Comparison of ENCODE assay signal across 5 fruit fly cellular contexts in the genomic region with DNA sequence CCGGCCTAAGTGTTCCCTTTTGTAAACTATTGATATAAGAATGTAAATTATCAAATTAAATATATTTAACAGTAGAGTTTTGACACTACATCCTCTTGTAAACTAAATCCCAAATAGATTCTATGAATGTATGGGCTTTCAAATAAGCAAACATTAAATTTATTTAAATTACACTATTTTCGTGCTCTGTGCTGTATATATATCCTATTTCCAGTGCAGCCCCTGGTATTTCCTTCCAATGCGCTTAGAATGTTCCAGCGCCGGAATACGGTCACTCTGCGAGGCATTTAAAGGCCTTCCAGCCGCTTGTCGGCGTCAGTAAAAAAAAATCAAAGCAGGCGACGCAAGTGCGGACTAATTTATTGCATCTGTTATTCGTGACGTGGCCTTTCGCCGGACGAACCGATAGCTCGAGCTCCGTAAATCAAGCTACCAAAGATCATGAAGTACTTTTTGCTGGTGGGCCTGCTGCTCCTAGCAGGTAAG.
TF ChIP-seq lines count a peak whose summit lies in the region.

Gene Gp93 (plus strand): TSS at position 291 of the 486 bp plus-strand sequence.

- TF ChIP-seq CTCF in whole organism, embryonic (GFP tag; optimal IDR thresholded peaks at IDR 0.05; lab: Kevin White, UChicago): no peak

TF ChIP-seq in whole organism, adult, 20 proteins besides CTCF, POLR2A, EP300 and RAD21 (continues in another document):
- TF ChIP-seq CG5204 (GFP tag; optimal IDR thresholded peaks at IDR 0.05; lab: Kevin White, UChicago) (no peak), bab1 (GFP tag; optimal IDR thresholded peaks at IDR 0.05; lab: Kevin White, UChicago) (peak; percentile 70), kay (GFP tag; lab: Kevin White, UChicago; ENCODE audit: borderline replicate concordance) (no peak), Crg-1 (GFP tag; optimal IDR thresholded peaks at IDR 0.05; lab: Kevin White, UChicago) (peak; percentile 68), CG11617 (GFP tag; optimal IDR thresholded peaks at IDR 0.05; lab: Kevin White, UChicago) (peak; percentile 46), ovo (GFP tag; optimal IDR thresholded peaks at IDR 0.05; lab: Kevin White, UChicago) (peak; percentile 2), CG7045 (GFP tag; optimal IDR thresholded peaks at IDR 0.05; lab: Kevin White, UChicago) (peak; percentile 42), CG33017 (tag; optimal IDR thresholded peaks at IDR 0.05; lab: Kevin White, UChicago) (peak; percentile 48), Clk (GFP tag; optimal IDR thresholded peaks at IDR 0.05; lab: Kevin White, UChicago) (peak; percentile 14), tj (GFP tag; optimal IDR thresholded peaks at IDR 0.05; lab: Kevin White, UChicago) (peak; percentile 17), CG12768 (GFP tag; optimal IDR thresholded peaks at IDR 0.05; lab: Kevin White, UChicago) (peak; percentile 51), toe (GFP tag; optimal IDR thresholded peaks at IDR 0.05; lab: Kevin White, UChicago) (no peak), CG1620 (GFP tag; optimal IDR thresholded peaks at IDR 0.05; lab: Kevin White, UChicago) (peak; percentile 38), CG14711 (tag; optimal IDR thresholded peaks at IDR 0.05; lab: Kevin White, UChicago) (peak; percentile 40), Mnt (GFP tag; optimal IDR thresholded peaks at IDR 0.05; lab: Kevin White, UChicago) (peak; percentile 71), cic (GFP tag; optimal IDR thresholded peaks at IDR 0.05; lab: Kevin White, UChicago) (peak; percentile 45), cnc (optimal IDR thresholded peaks at IDR 0.05; lab: Kevin White, UChicago) (no peak)

TF ChIP-seq in whole organism, embryonic, 481 proteins besides CTCF, POLR2A, EP300 and RAD21 (continues in another document):
- TF ChIP-seq mam (GFP tag; optimal IDR thresholded peaks at IDR 0.05; lab: Kevin White, UChicago) (peak; percentile 54), amos (GFP tag; IDR thresholded peaks at IDR 0.05; lab: Robert Waterston, UW; ENCODE audit: partially characterized antibody) (peak; percentile 55; the same call in 1 of the 2 replicates), kay (GFP tag; optimal IDR thresholded peaks at IDR 0.05; lab: Kevin White, UChicago) (no peak), inv (GFP tag; IDR thresholded peaks at IDR 0.05; lab: Robert Waterston, UW; ENCODE audit: partially characterized antibody) (no peak), otp (GFP tag; IDR thresholded peaks at IDR 0.05; lab: Robert Waterston, UW) (0 out of 3 replicates have a peak, but pooled peaks have one; percentile 28), CG13775 (GFP tag; optimal IDR thresholded peaks at IDR 0.05; lab: Kevin White, UChicago) (peak; percentile 67), CG15269 (tag; optimal IDR thresholded peaks at IDR 0.05; lab: Kevin White, UChicago) (no peak), zen2 (GFP tag; IDR thresholded peaks at IDR 0.05; lab: Robert Waterston, UW; ENCODE audit: partially characterized antibody) (no peak), CG9932 (GFP tag; IDR thresholded peaks at IDR 0.05; lab: Robert Waterston, UW) (peak; percentile 73), CG32772 (GFP tag; IDR thresholded peaks at IDR 0.05; lab: Robert Waterston, UW) (peak; percentile 74), Hmr (GFP tag; optimal IDR thresholded peaks at IDR 0.05; lab: Kevin White, UChicago) (no peak), esg (GFP tag; conservative IDR thresholded peaks at IDR 0.05; lab: Robert Waterston, UW) (peak; percentile 32; the same call in 1 of the 2 replicates), CG2116 (GFP tag; optimal IDR thresholded peaks at IDR 0.05; lab: Kevin White, UChicago) (peak; percentile 54), CG8089 (GFP tag; optimal IDR thresholded peaks at IDR 0.05; lab: Kevin White, UChicago) (no peak), toy (GFP tag; IDR thresholded peaks at IDR 0.05; lab: Robert Waterston, UW) (no peak), Dref (GFP tag; IDR thresholded peaks at IDR 0.05; lab: Robert Waterston, UW) (peak; percentile 19; the same call in 1 of the 2 replicates)

TF ChIP-seq in whole organism, prepupa, 60 proteins besides CTCF, POLR2A, EP300 and RAD21 (continues in another document):
- no peak for TF ChIP-seq vri (GFP tag; optimal IDR thresholded peaks at IDR 0.05; lab: Kevin White, UChicago)
- TF ChIP-seq Ets21C (GFP tag; optimal IDR thresholded peaks at IDR 0.05; lab: Kevin White, UChicago): no peak
- peak; percentile 16 for TF ChIP-seq Lpt (GFP tag; optimal IDR thresholded peaks at IDR 0.05; lab: Kevin White, UChicago)
- no peak for TF ChIP-seq topi (GFP tag; optimal IDR thresholded peaks at IDR 0.05; lab: Kevin White, UChicago)
- peak; percentile 20 for TF ChIP-seq Eip75B (GFP tag; optimal IDR thresholded peaks at IDR 0.05; lab: Kevin White, UChicago)
- no peak for TF ChIP-seq Sox102F (GFP tag; optimal IDR thresholded peaks at IDR 0.05; lab: Kevin White, UChicago)
- peak; percentile 73 for TF ChIP-seq CG31627 (GFP tag; optimal IDR thresholded peaks at IDR 0.05; lab: Kevin White, UChicago)
- TF ChIP-seq CG8632 (GFP tag; optimal IDR thresholded peaks at IDR 0.05; lab: Kevin White, UChicago): peak; percentile 71
- peak; percentile 26 for TF ChIP-seq CG6854 (GFP tag; optimal IDR thresholded peaks at IDR 0.05; lab: Kevin White, UChicago)
- TF ChIP-seq fd59A (GFP tag; optimal IDR thresholded peaks at IDR 0.05; lab: Kevin White, UChicago): peak; percentile 25
- TF ChIP-seq CG32006 (GFP tag; optimal IDR thresholded peaks at IDR 0.05; lab: Kevin White, UChicago): peak; percentile 65
- peak; percentile 49 for TF ChIP-seq CG6792 (GFP tag; optimal IDR thresholded peaks at IDR 0.05; lab: Kevin White, UChicago)
- TF ChIP-seq dsx (GFP tag; optimal IDR thresholded peaks at IDR 0.05; lab: Kevin White, UChicago; ENCODE audit: poor library complexity, severe bottlenecking): peak; percentile 29
- peak; percentile 51 for TF ChIP-seq Ets96B (tag; optimal IDR thresholded peaks at IDR 0.05; lab: Kevin White, UChicago)
- no peak for TF ChIP-seq spab (GFP tag; optimal IDR thresholded peaks at IDR 0.05; lab: Kevin White, UChicago)
- TF ChIP-seq achi (GFP tag; optimal IDR thresholded peaks at IDR 0.05; lab: Kevin White, UChicago): no peak
- no peak for TF ChIP-seq CG3919 (GFP tag; optimal IDR thresholded peaks at IDR 0.05; lab: Kevin White, UChicago)
- TF ChIP-seq net (GFP tag; optimal IDR thresholded peaks at IDR 0.05; lab: Kevin White, UChicago): peak; percentile 66

TF ChIP-seq in whole organism, pupa, 21 proteins besides CTCF, POLR2A, EP300 and RAD21 (continues in another document):
- TF ChIP-seq CG10348 (GFP tag; IDR thresholded peaks at IDR 0.05; lab: Robert Waterston, UW) (no peak), CG9948 (tag; optimal IDR thresholded peaks at IDR 0.05; lab: Kevin White, UChicago) (peak; percentile 42), fd96Ca (GFP tag; IDR thresholded peaks at IDR 0.05; lab: Robert Waterston, UW) (peak; percentile 33; the same call in 1 of the 3 replicates), Ets98B (GFP tag; IDR thresholded peaks at IDR 0.05; lab: Robert Waterston, UW) (peak; percentile 37), D1 (tag; optimal IDR thresholded peaks at IDR 0.05; lab: Kevin White, UChicago) (no peak), CG17806 (tag; optimal IDR thresholded peaks at IDR 0.05; lab: Kevin White, UChicago) (peak; percentile 45), CG4496 (GFP tag; IDR thresholded peaks at IDR 0.05; lab: Robert Waterston, UW) (peak; percentile 82), CG8159 (tag; optimal IDR thresholded peaks at IDR 0.05; lab: Kevin White, UChicago) (peak; percentile 59), CG32121 (GFP tag; IDR thresholded peaks at IDR 0.05; lab: Robert Waterston, UW) (peak; percentile 54; the same call in 1 of the 2 replicates), CG13204 (GFP tag; optimal IDR thresholded peaks at IDR 0.05; lab: Kevin White, UChicago) (peak; percentile 7), Pif1A (GFP tag; optimal IDR thresholded peaks at IDR 0.05; lab: Kevin White, UChicago) (no peak), CG8301 (tag; optimal IDR thresholded peaks at IDR 0.05; lab: Kevin White, UChicago) (peak; percentile 37), rn (GFP tag; IDR thresholded peaks at IDR 0.05; lab: Robert Waterston, UW) (no peak), CG15710 (tag; optimal IDR thresholded peaks at IDR 0.05; lab: Kevin White, UChicago) (peak; percentile 67), CG14655 (GFP tag; optimal IDR thresholded peaks at IDR 0.05; lab: Kevin White, UChicago) (no peak), CG34367 (tag; optimal IDR thresholded peaks at IDR 0.05; lab: Kevin White, UChicago) (peak; percentile 25), CG12605 (GFP tag; IDR thresholded peaks at IDR 0.05; lab: Robert Waterston, UW) (peak; percentile 40; the same call in 1 of the 2 replicates), EcR (GFP tag; optimal IDR thresholded peaks at IDR 0.05; lab: Kevin White, UChicago) (peak; percentile 56), Snoo (tag; optimal IDR thresholded peaks at IDR 0.05; lab: Kevin White, UChicago) (peak; percentile 64)

TF ChIP-seq in whole organism, wandering third instar larva, 38 proteins besides CTCF, POLR2A, EP300 and RAD21 (continues in another document):
- TF ChIP-seq Myc (optimal IDR thresholded peaks at IDR 0.05; lab: Kevin White, UChicago) (no peak), brk (GFP tag; optimal IDR thresholded peaks at IDR 0.05; lab: Kevin White, UChicago) (no peak), HLH106 (tag; optimal IDR thresholded peaks at IDR 0.05; lab: Kevin White, UChicago) (peak; percentile 74), rgr (GFP tag; optimal IDR thresholded peaks at IDR 0.05; lab: Kevin White, UChicago) (no peak), usp (GFP tag; optimal IDR thresholded peaks at IDR 0.05; lab: Kevin White, UChicago) (no peak), tai (GFP tag; optimal IDR thresholded peaks at IDR 0.05; lab: Kevin White, UChicago) (no peak), fru (GFP tag; optimal IDR thresholded peaks at IDR 0.05; lab: Kevin White, UChicago) (no peak), N (GFP tag; optimal IDR thresholded peaks at IDR 0.05; lab: Kevin White, UChicago) (no peak), Dif (GFP tag; optimal IDR thresholded peaks at IDR 0.05; lab: Kevin White, UChicago; ENCODE audit: partially characterized antibody) (peak; percentile 38), dsf (GFP tag; optimal IDR thresholded peaks at IDR 0.05; lab: Kevin White, UChicago; ENCODE audit: borderline replicate concordance) (no peak), GATAd (GFP tag; optimal IDR thresholded peaks at IDR 0.05; lab: Kevin White, UChicago) (no peak), h (GFP tag; optimal IDR thresholded peaks at IDR 0.05; lab: Kevin White, UChicago) (no peak), Sp1 (GFP tag; optimal IDR thresholded peaks at IDR 0.05; lab: Kevin White, UChicago) (peak; percentile 69), Hr83 (GFP tag; optimal IDR thresholded peaks at IDR 0.05; lab: Kevin White, UChicago; ENCODE audit: poor library complexity, severe bottlenecking) (peak; percentile 41), Vsx2 (GFP tag; optimal IDR thresholded peaks at IDR 0.05; lab: Kevin White, UChicago; ENCODE audit: partially characterized antibody) (no peak), Hr78 (GFP tag; optimal IDR thresholded peaks at IDR 0.05; lab: Kevin White, UChicago) (no peak), br (GFP tag; optimal IDR thresholded peaks at IDR 0.05; lab: Kevin White, UChicago) (no peak), ey (GFP tag; optimal IDR thresholded peaks at IDR 0.05; lab: Kevin White, UChicago) (peak; percentile 44), Mio (GFP tag; optimal IDR thresholded peaks at IDR 0.05; lab: Kevin White, UChicago) (no peak), Jra (GFP tag; optimal IDR thresholded peaks at IDR 0.05; lab: Kevin White, UChicago) (no peak), pan (optimal IDR thresholded peaks at IDR 0.05; lab: Kevin White, UChicago) (no peak)
